Worm (Caenorhabditis elegans) whole organism, L1 larva: ENCODE data around the gene tba-8.

ENCODE experiments used
- C04F5.9 ChIP-seq: sonication (generic microtip); optimal IDR thresholded peaks from 2 replicates; lab custom pipeline; 2016; ENCODE audit warnings: missing genetic modification characterization, missing compliant biosample characterization
- C16A3.4 ChIP-seq: fragments of 150-350 bp; optimal IDR thresholded peaks from 2 replicates; lab custom pipeline; 2014; ENCODE audit warnings: missing biosample characterization, missing genetic modification characterization
- F16B12.6 ChIP-seq: fragments of 150-350 bp; optimal IDR thresholded peaks from 2 replicates; lab custom pipeline; 2014; ENCODE audit warnings: missing biosample characterization, missing genetic modification characterization
- Y116A8C.19 ChIP-seq: sonication (generic microtip); optimal IDR thresholded peaks from 2 replicates; lab custom pipeline; 2016; ENCODE audit warnings: missing compliant biosample characterization, missing genetic modification characterization, borderline replicate concordance
- aha-1 ChIP-seq: fragments of 150-350 bp; optimal IDR thresholded peaks from 2 replicates; lab custom pipeline; 2014; ENCODE audit warnings: missing biosample characterization, missing genetic modification characterization
- alr-1 ChIP-seq: fragments of 200-800 bp; sonication (Bioruptor generic); optimal IDR thresholded peaks from 2 replicates; lab custom pipeline; 2018; ENCODE audit warnings: borderline replicate concordance, mild to moderate bottlenecking, missing genetic modification characterization, missing compliant biosample characterization
- blmp-1 ChIP-seq: fragments of 150-350 bp; optimal IDR thresholded peaks from 2 replicates; lab custom pipeline; 2014; ENCODE audit warnings: missing biosample characterization, missing genetic modification characterization
- ceh-82 ChIP-seq, 3 experiments: fragments of 150-350 bp in 1 of 3; sonication (generic microtip) in 2 of 3; optimal IDR thresholded peaks; 2 replicates each; lab custom pipeline; 2014 to 2017; ENCODE audit warnings: missing biosample characterization in 3 of 3, missing genetic modification characterization in 3 of 3
- ceh-88 ChIP-seq: fragments of 200-800 bp; sonication (Bioruptor generic); IDR thresholded peaks from 2 replicates; pipeline ENCODE4 v1.3.6; 2022; ENCODE audit warnings: missing genetic modification characterization, missing compliant biosample characterization
- ceh-90 ChIP-seq: sonication (generic microtip); optimal IDR thresholded peaks from 2 replicates; lab custom pipeline; 2016; ENCODE audit warnings: missing genetic modification characterization, missing compliant biosample characterization
- dpl-1 ChIP-seq, 3 experiments: fragments of 150-350 bp in 2 of 3; sonication (generic microtip) in 1 of 3; optimal IDR thresholded peaks; 2 replicates each; lab custom pipeline; 2014 to 2017; ENCODE audit warnings: missing biosample characterization in 3 of 3, missing genetic modification characterization in 3 of 3, missing genetic modification reagents in 3 of 3
- efl-1 ChIP-seq, 4 experiments: fragments of 150-350 bp; optimal IDR thresholded peaks in 3 of 4; peaks in 1 of 4; 1 replicate in 1 of 4; 2 replicates in 3 of 4; lab custom pipeline; 2014; ENCODE audit warnings: missing biosample characterization in 2 of 4, missing genetic modification characterization in 2 of 4, missing genetic modification reagents in 2 of 4
- efl-3 ChIP-seq: fragments of 200-800 bp; sonication (Bioruptor generic); optimal IDR thresholded peaks from 2 replicates; lab custom pipeline; 2018; ENCODE audit warnings: mild to moderate bottlenecking, missing genetic modification characterization, missing compliant biosample characterization
- egl-13 ChIP-seq: sonication (generic microtip); optimal IDR thresholded peaks from 2 replicates; lab custom pipeline; 2016; ENCODE audit warnings: missing genotype, missing genetic modification reagents, missing genetic modification characterization, missing compliant biosample characterization
- elt-3 ChIP-seq, 6 experiments: fragments of 150-350 bp in 1 of 6; sonication (generic microtip); optimal IDR thresholded peaks; 2 replicates each; lab custom pipeline; 2017 to 2018; ENCODE audit warnings: missing biosample characterization in 6 of 6, missing genetic modification characterization in 6 of 6, inconsistent platforms in 1 of 6
- ets-5 ChIP-seq: fragments of 200-800 bp; sonication (Bioruptor generic); IDR thresholded peaks from 2 replicates; pipeline ENCODE4 v1.3.6; 2022; ENCODE audit warnings: missing genetic modification characterization, missing compliant biosample characterization
- fkh-10 ChIP-seq: sonication (generic microtip); optimal IDR thresholded peaks from 2 replicates; lab custom pipeline; 2017; ENCODE audit warnings: missing biosample characterization, missing genetic modification reagents, missing genetic modification characterization
- fkh-8 ChIP-seq: sonication (generic microtip); optimal IDR thresholded peaks from 2 replicates; lab custom pipeline; 2016; ENCODE audit warnings: mild to moderate bottlenecking, missing genetic modification characterization, missing compliant biosample characterization
- fos-1 ChIP-seq: fragments of 150-350 bp; optimal IDR thresholded peaks from 2 replicates; lab custom pipeline; 2014; ENCODE audit warnings: missing biosample characterization, missing genetic modification characterization
- grh-1 ChIP-seq: fragments of 200-800 bp; sonication (Bioruptor generic); IDR thresholded peaks from 2 replicates; pipeline ENCODE4 v1.3.6; 2022; ENCODE audit warnings: missing genetic modification reagents, missing genetic modification characterization, missing compliant biosample characterization
- hpl-2 ChIP-seq: fragments of 150-350 bp; optimal IDR thresholded peaks from 2 replicates; lab custom pipeline; 2014; ENCODE audit warnings: missing biosample characterization, missing genetic modification reagents, missing genetic modification characterization
- isw-1 ChIP-seq: fragments of 200-800 bp; sonication (Bioruptor generic); IDR thresholded peaks from 2 replicates; pipeline ENCODE4 v1.3.6; 2022; ENCODE audit warnings: missing genetic modification characterization, missing compliant biosample characterization
- jun-1 ChIP-seq: fragments of 150-350 bp; optimal IDR thresholded peaks from 2 replicates; lab custom pipeline; 2014; ENCODE audit warnings: missing biosample characterization, missing genetic modification reagents, missing genetic modification characterization
- lin-14 ChIP-seq: fragments of 200-800 bp; sonication (Bioruptor generic); optimal IDR thresholded peaks from 2 replicates; lab custom pipeline; 2018; ENCODE audit warnings: mild to moderate bottlenecking, missing genetic modification characterization, moderate library complexity, missing compliant biosample characterization
- lin-39 ChIP-seq: fragments of 150-350 bp; optimal IDR thresholded peaks from 2 replicates; lab custom pipeline; 2014; ENCODE audit warnings: missing biosample characterization, missing genetic modification reagents, missing genetic modification characterization
- mdl-1 ChIP-seq, 2 experiments: fragments of 150-350 bp; optimal IDR thresholded peaks; 2 replicates each; lab custom pipeline; 2014 to 2017; ENCODE audit warnings: missing biosample characterization in 2 of 2, missing genetic modification characterization in 2 of 2, inconsistent platforms in 1 of 2
- mef-2 ChIP-seq: fragments of 150-350 bp; optimal IDR thresholded peaks from 2 replicates; lab custom pipeline; 2014; ENCODE audit warnings: missing biosample characterization, missing genetic modification characterization
- nhr-11 ChIP-seq: fragments of 150-350 bp; optimal IDR thresholded peaks from 2 replicates; lab custom pipeline; 2014; ENCODE audit warnings: missing biosample characterization, missing genetic modification characterization
- nhr-12 ChIP-seq: sonication (generic microtip); optimal IDR thresholded peaks from 2 replicates; lab custom pipeline; 2017; ENCODE audit warnings: missing biosample characterization, missing genetic modification characterization
- nhr-19 ChIP-seq: fragments of 200-800 bp; sonication (Bioruptor generic); conservative IDR thresholded peaks from 2 replicates; pipeline ENCODE4 v1.3.6; 2022; ENCODE audit warnings: missing genetic modification characterization, missing compliant biosample characterization
- nhr-20 ChIP-seq: sonication (generic microtip); optimal IDR thresholded peaks from 2 replicates; lab custom pipeline; 2016; ENCODE audit warnings: mild to moderate bottlenecking, missing genetic modification characterization, missing compliant biosample characterization
- nhr-237 ChIP-seq: fragments of 150-350 bp; optimal IDR thresholded peaks from 2 replicates; lab custom pipeline; 2014; ENCODE audit warnings: missing biosample characterization, missing genetic modification characterization
- nhr-28 ChIP-seq: fragments of 150-350 bp; optimal IDR thresholded peaks from 2 replicates; lab custom pipeline; 2014; ENCODE audit warnings: missing biosample characterization, missing genetic modification characterization
- nhr-47 ChIP-seq: sonication (generic microtip); optimal IDR thresholded peaks from 2 replicates; lab custom pipeline; 2016; ENCODE audit warnings: mild to moderate bottlenecking, missing genetic modification characterization, moderate library complexity, missing compliant biosample characterization
- nhr-77 ChIP-seq: fragments of 150-350 bp; optimal IDR thresholded peaks from 2 replicates; lab custom pipeline; 2014; ENCODE audit warnings: missing biosample characterization, missing genetic modification characterization
- nhr-85 ChIP-seq: sonication (generic microtip); peaks from one replicate; lab custom pipeline; 2016; ENCODE audit warnings: missing genetic modification characterization, inconsistent platforms, missing compliant biosample characterization
- pag-3 ChIP-seq: sonication (generic microtip); optimal IDR thresholded peaks from 2 replicates; lab custom pipeline; 2017; ENCODE audit warnings: missing genetic modification characterization, mild to moderate bottlenecking, missing compliant biosample characterization, antibody characterized with exemption, borderline replicate concordance; ENCODE audit not compliant: insufficient read depth
- pax-3 ChIP-seq: fragments of 200-800 bp; sonication (Bioruptor generic); optimal IDR thresholded peaks from 2 replicates; lab custom pipeline; 2018; ENCODE audit warnings: mild to moderate bottlenecking, missing genetic modification characterization, moderate library complexity, missing compliant biosample characterization
- pqm-1 ChIP-seq: sonication (generic microtip); optimal IDR thresholded peaks from 3 replicates; lab custom pipeline; 2017; ENCODE audit warnings: missing biosample characterization, missing genetic modification characterization
- rnt-1 ChIP-seq: sonication (generic microtip); optimal IDR thresholded peaks from 2 replicates; lab custom pipeline; 2016; ENCODE audit warnings: mild to moderate bottlenecking, missing genetic modification characterization, moderate library complexity, missing compliant biosample characterization
- skn-1 ChIP-seq: fragments of 150-350 bp; optimal IDR thresholded peaks from 2 replicates; lab custom pipeline; 2014; ENCODE audit warnings: missing biosample characterization, missing genetic modification characterization
- snpc-4 ChIP-seq: fragments of 150-350 bp; optimal IDR thresholded peaks from 2 replicates; lab custom pipeline; 2014; ENCODE audit warnings: missing biosample characterization, missing genetic modification characterization
- snu-23 ChIP-seq: sonication (generic microtip); optimal IDR thresholded peaks from 2 replicates; lab custom pipeline; 2016; ENCODE audit warnings: missing genetic modification characterization, missing compliant biosample characterization
- sptf-1 ChIP-seq: fragments of 150-350 bp; optimal IDR thresholded peaks from 2 replicates; lab custom pipeline; 2014; ENCODE audit warnings: missing biosample characterization, missing genetic modification characterization
- tlp-1 ChIP-seq: fragments of 150-350 bp; optimal IDR thresholded peaks from 2 replicates; lab custom pipeline; 2014; ENCODE audit warnings: missing biosample characterization, missing genetic modification characterization
- unc-130 ChIP-seq: fragments of 150-350 bp; optimal IDR thresholded peaks from 2 replicates; lab custom pipeline; 2017; ENCODE audit warnings: missing biosample characterization, missing genetic modification characterization, inconsistent platforms
- xbp-1 ChIP-seq: sonication (generic microtip); optimal IDR thresholded peaks from 2 replicates; lab custom pipeline; 2016; ENCODE audit warnings: missing genetic modification characterization, missing compliant biosample characterization
- zag-1 ChIP-seq: fragments of 150-350 bp; optimal IDR thresholded peaks from 2 replicates; lab custom pipeline; 2014; ENCODE audit warnings: missing biosample characterization, missing genetic modification characterization
- zip-4 ChIP-seq: fragments of 200-800 bp; sonication (Bioruptor generic); optimal IDR thresholded peaks from 2 replicates; lab custom pipeline; 2018; ENCODE audit warnings: mild to moderate bottlenecking, missing genetic modification characterization, moderate library complexity, missing compliant biosample characterization

The tba-8 gene

DNA sequence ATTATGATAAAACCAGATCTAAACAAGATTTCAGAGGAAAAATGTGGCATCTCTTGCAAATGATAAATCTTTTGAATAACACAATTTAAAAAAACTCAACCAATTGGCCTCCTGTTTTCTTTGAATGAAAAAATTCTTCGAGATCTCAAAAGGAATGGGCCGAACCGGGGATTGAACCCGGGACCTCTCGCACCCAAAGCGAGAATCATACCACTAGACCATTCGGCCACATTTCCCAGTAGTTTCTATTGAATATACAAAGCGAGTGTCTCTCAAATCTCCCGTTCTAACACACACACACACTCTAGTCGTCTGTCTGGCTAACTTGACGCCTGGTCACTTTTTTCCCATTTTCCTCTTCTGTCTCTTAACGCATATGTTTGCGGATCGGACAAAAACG lies 9.4 kb upstream of the tba-8 start (continued):
- TF ChIP-seq ceh-90 (tag; lab: Kevin White, UChicago) (no peak), snu-23 (peak; percentile 87), lin-39 (peak; percentile 32), mdl-1 (tag; optimal IDR thresholded peaks at IDR 0.05; lab: Kevin White, UChicago) (peak in 1 of 2 experiments; percentile 66), ceh-88 (GFP tag; lab: Robert Waterston, UW) (no peak; the same call in 1 of the 2 replicates), fos-1 (tag; lab: Kevin White, UChicago) (peak; percentile 70), rnt-1 (tag; lab: Kevin White, UChicago) (peak; percentile 72), efl-1 (optimal IDR thresholded peaks at IDR 0.05; lab: Kevin White, UChicago) (peak in 1 of 2 experiments; percentile 39), efl-1 (GFP tag; optimal IDR thresholded peaks at IDR 0.05 in 1 of 2; lab: Kevin White, UChicago) (peak in 1 of 2 experiments; percentile 89), fkh-8 (tag; lab: Kevin White, UChicago) (peak; percentile 33), nhr-11 (tag; lab: Kevin White, UChicago) (no peak)

DNA sequence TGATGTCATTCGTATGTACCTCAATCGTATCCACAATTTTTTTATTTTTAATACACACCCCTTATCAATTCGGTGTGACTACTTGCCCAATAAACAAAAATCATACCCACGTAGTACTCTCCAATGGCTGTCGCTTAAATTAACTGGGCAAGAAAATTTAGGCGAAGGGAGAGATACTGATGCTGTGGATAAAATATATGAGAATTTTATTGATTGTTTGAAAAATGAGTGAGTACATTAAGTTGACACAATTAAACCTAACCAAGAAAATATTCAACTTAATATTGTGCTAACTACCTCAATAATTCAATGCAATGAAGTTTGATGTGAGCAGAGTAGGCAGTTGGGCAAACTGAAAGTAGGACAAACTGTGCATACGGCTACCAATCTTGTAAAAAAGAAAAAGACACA lies 7.6 kb upstream of the tba-8 start:
- peak; percentile 94 for TF ChIP-seq grh-1
- peak; percentile 98 for TF ChIP-seq nhr-19 (GFP tag; lab: Robert Waterston, UW)
- TF ChIP-seq nhr-77 (tag; lab: Kevin White, UChicago), result peak; percentile 99
- peak; percentile 100 for TF ChIP-seq jun-1 (tag; lab: Kevin White, UChicago)
- TF ChIP-seq C04F5.9, result peak; percentile 92
- peak; percentile 100 for TF ChIP-seq lin-39
- TF ChIP-seq ceh-90 (tag; lab: Kevin White, UChicago), result peak; percentile 48
- peak; percentile 98 for TF ChIP-seq rnt-1 (tag; lab: Kevin White, UChicago)
- peak; percentile 97 for TF ChIP-seq zip-4 (GFP tag; lab: Kevin White, UChicago)
- peak; percentile 99 for TF ChIP-seq C16A3.4 (tag; lab: Kevin White, UChicago)
- TF ChIP-seq pax-3, result peak; percentile 96
- TF ChIP-seq ceh-82 (tag; optimal IDR thresholded peaks at IDR 0.05; lab: Kevin White, UChicago), result peak; percentile 97 to 99 (median 99)
- peak; percentile 99 for TF ChIP-seq hpl-2 (GFP tag; lab: Kevin White, UChicago)
- peak; percentile 92 for TF ChIP-seq isw-1 (GFP tag; lab: Robert Waterston, UW)
- no peak for TF ChIP-seq ets-5 (GFP tag; lab: Robert Waterston, UW)
- TF ChIP-seq blmp-1, result peak; percentile 61
- TF ChIP-seq alr-1 (tag; lab: Kevin White, UChicago), result no peak
- TF ChIP-seq lin-14 (GFP tag; lab: Kevin White, UChicago), result peak; percentile 98
- peak; percentile 17 for TF ChIP-seq pag-3 (tag; lab: Kevin White, UChicago)
- TF ChIP-seq sptf-1 (tag; lab: Kevin White, UChicago), result no peak
- TF ChIP-seq tlp-1, result no peak
- TF ChIP-seq nhr-237, result peak; percentile 100
- TF ChIP-seq pqm-1, result peak; percentile 91
- TF ChIP-seq Y116A8C.19, result peak; percentile 22
- TF ChIP-seq snpc-4 (tag; lab: Kevin White, UChicago), result peak; percentile 93
- peak; percentile 87 for TF ChIP-seq nhr-12 (tag; lab: Kevin White, UChicago)
- TF ChIP-seq efl-1 (optimal IDR thresholded peaks at IDR 0.05; lab: Kevin White, UChicago), result peak; percentile 84 to 88
- peak; percentile 54 to 97 for TF ChIP-seq efl-1 (GFP tag; optimal IDR thresholded peaks at IDR 0.05 in 1 of 2; lab: Kevin White, UChicago)
- TF ChIP-seq efl-3, result peak; percentile 91
- TF ChIP-seq skn-1 (tag; lab: Kevin White, UChicago), result peak; percentile 99
- TF ChIP-seq nhr-20 (tag; lab: Kevin White, UChicago), result peak; percentile 99
- TF ChIP-seq dpl-1 (GFP tag; optimal IDR thresholded peaks at IDR 0.05; lab: Kevin White, UChicago), result peak; percentile 44 to 71 (median 64)
- peak; percentile 99 for TF ChIP-seq egl-13 (tag; lab: Kevin White, UChicago)
- TF ChIP-seq nhr-28 (tag; lab: Kevin White, UChicago), result peak; percentile 74
- TF ChIP-seq mef-2 (tag; lab: Kevin White, UChicago), result peak; percentile 66
- TF ChIP-seq xbp-1, result peak; percentile 98
- peak; percentile 100 for TF ChIP-seq nhr-11 (tag; lab: Kevin White, UChicago)
- TF ChIP-seq aha-1 (tag; lab: Kevin White, UChicago), result peak; percentile 85
- peak; percentile 100 for TF ChIP-seq fkh-10 (GFP tag; lab: Kevin White, UChicago)
- TF ChIP-seq nhr-85 (tag; lab: Kevin White, UChicago), result peak; percentile 99
- TF ChIP-seq unc-130 (tag; lab: Kevin White, UChicago), result peak; percentile 50
- peak; percentile 100 for TF ChIP-seq nhr-47 (tag; lab: Kevin White, UChicago)
- peak; percentile 97 for TF ChIP-seq zag-1
- peak in 5 of 6 experiments; percentile 44 to 100 (median 92) for TF ChIP-seq elt-3 (tag; optimal IDR thresholded peaks at IDR 0.05; lab: Kevin White, UChicago)
- peak; percentile 35 for TF ChIP-seq F16B12.6 (tag; lab: Kevin White, UChicago)
